Worm (Caenorhabditis elegans) whole organism, L3 larva: ENCODE results near the gene T04F8.8.

Experiments used
- R02D3.7 ChIP-seq: fragments of 150-350 bp; optimal IDR thresholded peaks from 2 replicates; lab custom pipeline; 2014; ENCODE audit warnings: missing biosample characterization, missing genetic modification characterization
- ZK546.5 ChIP-seq: sonication (generic microtip); optimal IDR thresholded peaks from 2 replicates; lab custom pipeline; 2017; ENCODE audit warnings: missing biosample characterization, missing genetic modification characterization
- aly-2 ChIP-seq: fragments of 150-350 bp; optimal IDR thresholded peaks from 2 replicates; lab custom pipeline; 2014; ENCODE audit warnings: missing biosample characterization, missing genetic modification characterization
- ama-1 ChIP-seq: fragments of 150-350 bp; optimal IDR thresholded peaks from 2 replicates; lab custom pipeline; 2018
- ceh-16 ChIP-seq: sonication (generic microtip); optimal IDR thresholded peaks from 2 replicates; lab custom pipeline; 2017; ENCODE audit warnings: missing biosample characterization, missing genetic modification characterization
- ceh-28 ChIP-seq: fragments of 150-350 bp; optimal IDR thresholded peaks from 2 replicates; lab custom pipeline; 2014; ENCODE audit warnings: missing biosample characterization, missing genetic modification reagents, missing genetic modification characterization
- daf-12 ChIP-seq: fragments of 150-350 bp; optimal IDR thresholded peaks from 2 replicates; lab custom pipeline; 2014; ENCODE audit warnings: missing biosample characterization, missing genetic modification reagents, missing genetic modification characterization
- egl-5 ChIP-seq: fragments of 150-350 bp; optimal IDR thresholded peaks from 2 replicates; lab custom pipeline; 2017; ENCODE audit warnings: missing biosample characterization, missing genetic modification reagents, missing genetic modification characterization, inconsistent platforms
- elt-1 ChIP-seq: fragments of 150-350 bp; optimal IDR thresholded peaks from 2 replicates; lab custom pipeline; 2014; ENCODE audit warnings: missing biosample characterization, missing genetic modification characterization
- elt-2 ChIP-seq: sonication (generic microtip); optimal IDR thresholded peaks from 2 replicates; lab custom pipeline; 2016; ENCODE audit warnings: missing genetic modification reagents, mild to moderate bottlenecking, missing genetic modification characterization, missing compliant biosample characterization
- elt-3 ChIP-seq, 3 experiments: fragments of 150-350 bp in 1 of 3; sonication (generic microtip) in 2 of 3; optimal IDR thresholded peaks; 2 replicates in 2 of 3; 4 replicates in 1 of 3; lab custom pipeline; 2014 to 2017; ENCODE audit warnings: missing biosample characterization in 3 of 3, missing genetic modification characterization in 3 of 3
- eor-1 ChIP-seq, 2 experiments: fragments of 150-350 bp; optimal IDR thresholded peaks; 2 replicates each; lab custom pipeline; 2014 to 2018; ENCODE audit warnings: missing biosample characterization in 2 of 2, missing genetic modification characterization in 2 of 2
- fkh-10 ChIP-seq: sonication (generic microtip); optimal IDR thresholded peaks from 2 replicates; lab custom pipeline; 2017; ENCODE audit warnings: missing biosample characterization, missing genetic modification reagents, missing genetic modification characterization
- fkh-2 ChIP-seq: fragments of 150-350 bp; optimal IDR thresholded peaks from 2 replicates; lab custom pipeline; 2014; ENCODE audit warnings: missing biosample characterization, missing genetic modification reagents, missing genetic modification characterization
- fos-1 ChIP-seq: fragments of 150-350 bp; optimal IDR thresholded peaks from 2 replicates; lab custom pipeline; 2014; ENCODE audit warnings: missing biosample characterization, missing genetic modification characterization
- lin-39 ChIP-seq: fragments of 150-350 bp; optimal IDR thresholded peaks from 2 replicates; lab custom pipeline; 2018; ENCODE audit warnings: missing biosample characterization, missing genetic modification reagents, missing genetic modification characterization
- lsy-12 ChIP-seq: sonication (generic microtip); optimal IDR thresholded peaks from 2 replicates; lab custom pipeline; 2016; ENCODE audit warnings: mild to moderate bottlenecking, missing genetic modification characterization, missing compliant biosample characterization
- mml-1 ChIP-seq: fragments of 150-350 bp; sonication (generic microtip); optimal IDR thresholded peaks from 3 replicates; lab custom pipeline; 2014; ENCODE audit warnings: missing biosample characterization, missing genetic modification characterization
- nhr-11 ChIP-seq: fragments of 150-350 bp; optimal IDR thresholded peaks from 2 replicates; lab custom pipeline; 2014; ENCODE audit warnings: missing biosample characterization, missing genetic modification characterization
- nhr-12 ChIP-seq: fragments of 150-350 bp; optimal IDR thresholded peaks from 2 replicates; lab custom pipeline; 2014; ENCODE audit warnings: missing biosample characterization, missing genetic modification characterization
- nhr-23 ChIP-seq: fragments of 150-350 bp; optimal IDR thresholded peaks from 2 replicates; lab custom pipeline; 2014; ENCODE audit warnings: missing biosample characterization, missing genetic modification reagents, missing genetic modification characterization
- nhr-237 ChIP-seq: fragments of 150-350 bp; optimal IDR thresholded peaks from 2 replicates; lab custom pipeline; 2014; ENCODE audit warnings: missing biosample characterization, missing genetic modification characterization
- nhr-25 ChIP-seq: sonication (generic microtip); optimal IDR thresholded peaks from 2 replicates; lab custom pipeline; 2017; ENCODE audit warnings: missing biosample characterization, missing genetic modification characterization
- nhr-28 ChIP-seq: fragments of 150-350 bp; optimal IDR thresholded peaks from 2 replicates; lab custom pipeline; 2014; ENCODE audit warnings: missing biosample characterization, missing genetic modification characterization
- nhr-76 ChIP-seq: fragments of 150-350 bp; sonication (generic microtip); optimal IDR thresholded peaks from 5 replicates; lab custom pipeline; 2014; ENCODE audit warnings: missing biosample characterization, missing genetic modification characterization
- pha-4 ChIP-seq: fragments of 150-350 bp; optimal IDR thresholded peaks from 2 replicates; lab custom pipeline; 2014; ENCODE audit warnings: missing biosample characterization, missing genetic modification reagents, missing genetic modification characterization
- pqm-1 ChIP-seq: fragments of 150-350 bp; optimal IDR thresholded peaks from 2 replicates; lab custom pipeline; 2017; ENCODE audit warnings: missing biosample characterization, missing genetic modification characterization, inconsistent platforms
- sea-2 ChIP-seq: fragments of 150-350 bp; sonication (generic microtip); optimal IDR thresholded peaks from 4 replicates; lab custom pipeline; 2014; ENCODE audit warnings: missing biosample characterization, missing genetic modification reagents, missing genetic modification characterization
- snpc-4 ChIP-seq: fragments of 150-350 bp; optimal IDR thresholded peaks from 2 replicates; lab custom pipeline; 2014; ENCODE audit warnings: missing biosample characterization, missing genetic modification characterization
- tbx-2 ChIP-seq: sonication (generic microtip); optimal IDR thresholded peaks from 2 replicates; lab custom pipeline; 2016; ENCODE audit warnings: mild to moderate bottlenecking, missing genetic modification characterization, missing compliant biosample characterization
- unc-39 ChIP-seq: sonication (generic microtip); optimal IDR thresholded peaks from 4 replicates; lab custom pipeline; 2017; ENCODE audit warnings: missing biosample characterization, missing genetic modification characterization
- zag-1 ChIP-seq: fragments of 150-350 bp; optimal IDR thresholded peaks from 2 replicates; lab custom pipeline; 2014; ENCODE audit warnings: missing biosample characterization, missing genetic modification characterization
- ztf-11 ChIP-seq: fragments of 150-350 bp; optimal IDR thresholded peaks from 2 replicates; lab custom pipeline; 2014; ENCODE audit warnings: missing biosample characterization, missing genetic modification characterization
- ztf-4 ChIP-seq: fragments of 150-350 bp; optimal IDR thresholded peaks from 2 replicates; lab custom pipeline; 2014; ENCODE audit warnings: missing biosample characterization, missing genetic modification characterization

T04F8.8 gene

DNA sequence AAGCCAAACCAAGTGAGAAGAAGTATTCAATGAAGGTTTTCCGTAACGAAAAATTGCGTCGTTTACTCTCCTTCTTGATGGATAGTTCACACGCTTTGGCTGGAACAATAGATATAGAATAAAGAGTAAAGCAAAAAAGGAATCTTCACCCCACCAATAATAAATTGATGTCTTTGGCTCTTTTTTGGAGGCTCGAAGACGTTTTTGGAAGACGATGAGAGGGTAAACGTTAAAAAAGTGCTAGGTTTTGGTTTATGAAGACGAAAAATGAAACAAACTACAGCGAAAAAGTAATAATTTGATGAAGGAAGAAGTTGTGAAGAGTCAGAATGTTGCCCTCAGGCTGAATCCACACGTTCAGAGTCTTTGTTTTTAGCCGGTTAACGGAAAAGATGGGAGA, 25.3 kb upstream of the T04F8.8 start, which contains the start of gene sto-3:
Gene sto-3, minus strand, starts transcription at position 101 of the 400 bp plus-strand sequence.
- no peak for TF ChIP-seq ZK546.5 (tag; lab: Kevin White, UChicago)
- TF ChIP-seq snpc-4 (tag; lab: Kevin White, UChicago) = no peak
- TF ChIP-seq sea-2 (GFP tag; lab: Kevin White, UChicago) = no peak
- TF ChIP-seq elt-1 = no peak
- TF ChIP-seq fkh-2 (tag; lab: Kevin White, UChicago) = no peak
- no peak for TF ChIP-seq tbx-2 (tag; lab: Kevin White, UChicago)
- TF ChIP-seq unc-39 = no peak
- no peak for TF ChIP-seq nhr-237 (tag; lab: Kevin White, UChicago)
- TF ChIP-seq fos-1 (tag; lab: Kevin White, UChicago) = no peak
- no peak for TF ChIP-seq zag-1 (tag; lab: Kevin White, UChicago)
- TF ChIP-seq ztf-11 (tag; lab: Kevin White, UChicago) = no peak
- no peak for TF ChIP-seq daf-12 (tag; lab: Kevin White, UChicago)
- TF ChIP-seq ztf-4 = no peak
- no peak for TF ChIP-seq lsy-12 (tag; lab: Kevin White, UChicago)
- TF ChIP-seq ama-1 (lab: Kevin White, UChicago) = no peak
- no peak for TF ChIP-seq elt-2 (tag; lab: Kevin White, UChicago)

ce11 chrX:11623442-11623841, 23.8 kb upstream of the T04F8.8 start:
- TF ChIP-seq eor-1 (tag; optimal IDR thresholded peaks at IDR 0.05; lab: Kevin White, UChicago) (no peak), snpc-4 (tag; lab: Kevin White, UChicago) (peak; percentile 42)

ce11 chrX:11624621-11625020, 22.6 kb upstream of the T04F8.8 start:
- TF ChIP-seq ceh-16 (tag; lab: Kevin White, UChicago) (no peak), ama-1 (lab: Kevin White, UChicago) (no peak), ztf-4 (no peak), elt-3 (tag; optimal IDR thresholded peaks at IDR 0.05; lab: Kevin White, UChicago) (no peak), nhr-76 (tag; lab: Kevin White, UChicago) (no peak), aly-2 (tag; lab: Kevin White, UChicago) (no peak), lsy-12 (tag; lab: Kevin White, UChicago) (no peak), nhr-23 (tag; lab: Kevin White, UChicago) (no peak), lin-39 (tag; lab: Kevin White, UChicago) (no peak), nhr-12 (no peak), pha-4 (tag; lab: Kevin White, UChicago) (no peak), fkh-10 (GFP tag; lab: Kevin White, UChicago) (no peak), egl-5 (tag; lab: Kevin White, UChicago) (no peak), nhr-25 (tag; lab: Kevin White, UChicago) (no peak)

ce11 chrX:11627013-11627412, 20.3 kb upstream of the T04F8.8 start, which contains the start of gene twk-44:
TSS of gene twk-44 (minus strand) at chrX:11627113.
- TF ChIP-seq daf-12 (tag; lab: Kevin White, UChicago) (no peak), snpc-4 (tag; lab: Kevin White, UChicago) (no peak)

- TF ChIP-seq elt-1 (no peak), nhr-11 (tag; lab: Kevin White, UChicago) (no peak), R02D3.7 (no peak), nhr-237 (tag; lab: Kevin White, UChicago) (no peak)
Measured at ce11 chrX:11628580-11628979, 18.7 kb upstream of the T04F8.8 start, which contains the start of gene spp-30. TSS of gene spp-30 (minus strand) at chrX:11628680.

- TF ChIP-seq egl-5 (tag; lab: Kevin White, UChicago) = no peak
- TF ChIP-seq nhr-76 (tag; lab: Kevin White, UChicago) = no peak
- TF ChIP-seq ama-1 (lab: Kevin White, UChicago) = no peak
- TF ChIP-seq fkh-10 (GFP tag; lab: Kevin White, UChicago) = peak; percentile 43
- no peak for TF ChIP-seq mml-1
Measured at ce11 chrX:11630499-11630898, 16.8 kb upstream of the T04F8.8 start.

DNA sequence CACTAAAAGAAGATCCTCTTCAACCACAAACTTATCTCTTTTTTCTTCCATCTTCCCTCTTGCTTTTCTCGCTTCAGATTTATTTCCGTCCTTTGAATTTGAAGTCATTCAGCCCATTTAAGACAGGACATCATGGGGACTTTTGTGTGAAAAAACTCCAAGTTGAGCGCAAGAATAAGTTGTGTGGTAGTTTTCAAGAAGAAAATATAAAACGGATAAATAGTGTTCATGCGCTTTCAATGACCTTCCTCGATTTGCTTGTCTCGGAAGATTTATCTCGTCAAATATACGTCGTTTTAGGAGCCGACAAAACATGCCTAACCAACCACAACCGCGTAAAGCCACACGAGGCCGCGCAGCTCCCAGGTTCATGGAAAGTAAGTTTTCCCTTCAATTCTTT, 15.2 kb upstream of the T04F8.8 start, which contains the start of gene sto-6:
Gene sto-6, plus strand, starts transcription at position 301 of the 400 bp plus-strand sequence.
- TF ChIP-seq ceh-16 (tag; lab: Kevin White, UChicago) (no peak), ztf-11 (tag; lab: Kevin White, UChicago) (no peak), ceh-28 (tag; lab: Kevin White, UChicago) (no peak), elt-2 (tag; lab: Kevin White, UChicago) (no peak), pqm-1 (tag; lab: Kevin White, UChicago) (no peak), fkh-10 (GFP tag; lab: Kevin White, UChicago) (no peak), nhr-28 (tag; lab: Kevin White, UChicago) (no peak), lin-39 (tag; lab: Kevin White, UChicago) (no peak), daf-12 (tag; lab: Kevin White, UChicago) (no peak), fos-1 (tag; lab: Kevin White, UChicago) (no peak)
